Worm (Caenorhabditis elegans): Measurements from ENCODE around the gene inx-11.

The inx-11 gene

ce11 chrV:12506185-12506584 is 19.2 kb downstream of the inx-11 start, which contains the start of gene nlp-46:
Gene nlp-46 (minus strand): TSS chrV:12506285.
- TF ChIP-seq egl-27 (tag; optimal IDR thresholded peaks at IDR 0.05) = no peak
- no peak for TF ChIP-seq nfya-1 (tag; optimal IDR thresholded peaks at IDR 0.05; ENCODE audit: insufficient read depth)
- no peak for TF ChIP-seq ztf-4 (tag; optimal IDR thresholded peaks at IDR 0.05)
- TF ChIP-seq ztf-11 (tag; optimal IDR thresholded peaks at IDR 0.05) = no peak
- TF ChIP-seq snpc-4 (tag; optimal IDR thresholded peaks at IDR 0.05) = no peak
- no peak for TF ChIP-seq elt-1 (tag; optimal IDR thresholded peaks at IDR 0.05)
- TF ChIP-seq unc-39 (tag; optimal IDR thresholded peaks at IDR 0.05) = no peak
- TF ChIP-seq pqm-1 (tag; optimal IDR thresholded peaks at IDR 0.05) = no peak
- no peak for TF ChIP-seq fos-1 (tag; optimal IDR thresholded peaks at IDR 0.05)
- no peak for TF ChIP-seq nhr-76 (tag; optimal IDR thresholded peaks at IDR 0.05)
- TF ChIP-seq nhr-43 (tag; optimal IDR thresholded peaks at IDR 0.05; ENCODE audit: poor library complexity, severe bottlenecking) = no peak
- TF ChIP-seq sea-2 (GFP tag; optimal IDR thresholded peaks at IDR 0.05) = no peak
- no peak for TF ChIP-seq ceh-82 (tag; optimal IDR thresholded peaks at IDR 0.05)
- TF ChIP-seq ceh-16 (tag; optimal IDR thresholded peaks at IDR 0.05) = no peak
- TF ChIP-seq fkh-2 (tag; optimal IDR thresholded peaks at IDR 0.05) = no peak
- TF ChIP-seq R02D3.7 (tag; optimal IDR thresholded peaks at IDR 0.05) = no peak
- TF ChIP-seq ceh-9 (tag; optimal IDR thresholded peaks at IDR 0.05) = no peak
- TF ChIP-seq jun-1 (tag; optimal IDR thresholded peaks at IDR 0.05) = no peak

DNA sequence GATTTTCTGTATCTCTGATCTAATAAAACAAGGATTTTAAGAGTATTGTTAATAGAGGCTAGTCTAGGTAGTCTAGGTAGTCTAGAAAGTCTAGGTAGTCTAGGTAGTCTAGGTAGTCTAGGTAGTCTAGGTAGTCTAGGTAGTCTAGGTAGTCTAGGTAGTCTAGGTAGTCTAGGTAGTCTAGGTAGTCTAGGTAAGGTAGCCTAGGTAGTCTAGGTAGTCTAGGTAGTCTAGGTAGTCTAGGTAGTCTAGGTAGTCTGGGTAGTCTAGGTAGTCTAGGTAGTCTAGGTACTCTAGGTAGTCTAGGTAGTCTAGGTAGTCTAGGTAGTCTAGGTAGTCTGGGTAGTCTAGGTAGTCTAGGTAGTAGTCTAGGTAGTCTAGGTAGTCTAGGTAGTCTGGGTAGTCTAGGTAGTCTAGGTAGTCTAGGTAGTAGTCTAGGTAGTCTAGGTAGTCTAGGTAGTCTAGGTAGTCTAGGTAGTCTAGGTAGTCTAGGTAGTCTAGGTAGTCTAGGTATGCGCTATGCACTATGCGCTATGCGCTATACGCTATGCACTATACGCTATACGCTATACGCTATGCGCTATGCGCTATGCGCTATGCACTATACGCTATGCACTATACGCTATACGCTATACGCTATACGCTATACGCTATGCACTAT is 23.0 kb downstream of the inx-11 start:
- TF ChIP-seq nhr-237 (tag; optimal IDR thresholded peaks at IDR 0.05) (peak; percentile 41), nhr-43 (tag; optimal IDR thresholded peaks at IDR 0.05; ENCODE audit: poor library complexity, severe bottlenecking) (peak; percentile 83)

DNA sequence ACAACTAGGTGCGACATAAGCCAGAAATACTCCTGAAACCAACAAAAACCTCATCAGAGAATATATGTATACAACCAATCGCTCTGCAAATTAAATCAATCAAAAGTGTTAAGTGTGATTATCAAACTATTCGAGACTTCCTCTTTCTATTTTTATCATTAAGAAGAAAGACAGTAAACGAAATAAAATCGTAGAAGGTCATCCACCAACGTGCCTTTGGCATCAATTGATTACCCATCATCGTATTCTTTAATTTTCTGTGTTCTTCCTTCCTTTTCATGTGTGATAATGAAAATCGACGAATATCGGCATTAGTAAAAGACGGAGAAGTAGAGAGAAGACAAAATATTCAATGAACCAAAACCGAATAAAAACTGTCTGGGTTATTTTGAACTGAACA is 24.9 kb downstream of the inx-11 start:
- TF ChIP-seq nhr-23 (tag; optimal IDR thresholded peaks at IDR 0.05) (peak; percentile 15), unc-39 (tag; optimal IDR thresholded peaks at IDR 0.05) (no peak)

DNA sequence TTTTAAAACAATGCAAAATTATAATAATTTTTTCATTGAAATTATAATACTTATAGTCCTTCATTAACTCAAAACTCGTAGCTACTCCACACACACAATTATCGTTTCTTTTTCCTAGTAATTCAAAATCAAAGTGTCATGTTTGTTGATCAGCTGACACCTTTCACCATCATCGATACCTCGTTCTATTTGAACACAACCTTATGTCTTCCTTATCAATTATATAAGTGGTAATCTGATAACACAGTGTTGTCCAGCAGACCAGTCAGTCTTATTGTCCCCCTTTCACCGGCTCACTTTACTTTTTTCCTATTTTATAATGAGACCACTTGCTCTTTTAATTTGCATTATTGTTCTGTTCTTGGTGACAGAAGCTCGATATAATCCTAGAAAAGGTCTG is 25.7 kb downstream of the inx-11 start, which contains the start of the genes T28H10.2 and lgmn-1:
T28H10.2 (minus strand) TSS at position 177 of the 400 bp plus-strand sequence.
lgmn-1 (plus strand) TSS at position 284 of the 400 bp plus-strand sequence.
- TF ChIP-seq pqm-1 (tag; optimal IDR thresholded peaks at IDR 0.05) (peak; percentile 84), nhr-77 (tag; optimal IDR thresholded peaks at IDR 0.05) (no peak), fos-1 (tag; optimal IDR thresholded peaks at IDR 0.05) (no peak), elt-2 (tag; optimal IDR thresholded peaks at IDR 0.05) (peak; percentile 86), snpc-4 (tag; optimal IDR thresholded peaks at IDR 0.05) (peak; percentile 1), nhr-76 (tag; optimal IDR thresholded peaks at IDR 0.05) (no peak), jun-1 (tag; optimal IDR thresholded peaks at IDR 0.05) (peak; percentile 31), daf-12 (tag; optimal IDR thresholded peaks at IDR 0.05) (no peak), pha-4 (tag; optimal IDR thresholded peaks at IDR 0.05) (peak; percentile 53)

ce11 chrV:12513900-12514299 is 26.9 kb downstream of the inx-11 start:
- no peak for TF ChIP-seq lin-39 (tag; optimal IDR thresholded peaks at IDR 0.05)
- TF ChIP-seq elt-2 (tag; optimal IDR thresholded peaks at IDR 0.05) = peak; percentile 57
- TF ChIP-seq nhr-43 (tag; optimal IDR thresholded peaks at IDR 0.05; ENCODE audit: poor library complexity, severe bottlenecking) = peak; percentile 29

DNA sequence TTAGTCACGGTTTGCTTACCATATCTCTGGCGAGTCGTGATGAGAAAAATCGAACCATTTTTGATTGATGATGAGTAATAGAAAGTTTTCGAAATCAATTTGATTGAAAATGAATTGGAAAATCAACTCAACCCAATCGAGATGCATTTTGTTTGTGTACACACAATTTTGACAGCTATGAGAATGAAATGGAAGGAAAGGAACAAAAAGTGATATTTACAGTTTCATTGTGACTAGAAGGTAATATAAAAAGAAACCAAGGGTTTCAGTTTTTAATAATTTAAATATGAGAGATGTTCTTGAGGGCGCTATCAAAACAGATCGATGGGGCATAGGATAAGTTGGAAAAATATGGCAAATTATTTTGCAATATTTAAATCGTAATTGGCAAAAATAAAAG is 30.1 kb downstream of the inx-11 start, which contains the start of gene cal-1:
cal-1 (minus strand) TSS at position 101 of the 400 bp plus-strand sequence.
- TF ChIP-seq nhr-25 (tag; optimal IDR thresholded peaks at IDR 0.05) = no peak
- no peak for TF ChIP-seq lin-39 (tag; optimal IDR thresholded peaks at IDR 0.05)
- no peak for TF ChIP-seq snpc-4 (tag; optimal IDR thresholded peaks at IDR 0.05)
- TF ChIP-seq nhr-28 (tag; optimal IDR thresholded peaks at IDR 0.05) = no peak
- no peak for TF ChIP-seq nhr-12 (tag; optimal IDR thresholded peaks at IDR 0.05)
- TF ChIP-seq nhr-237 (tag; optimal IDR thresholded peaks at IDR 0.05) = no peak
- TF ChIP-seq egl-27 (tag; optimal IDR thresholded peaks at IDR 0.05) = no peak
- no peak for TF ChIP-seq nhr-11 (tag; optimal IDR thresholded peaks at IDR 0.05)
- TF ChIP-seq ztf-4 (tag; optimal IDR thresholded peaks at IDR 0.05) = no peak
- no peak for TF ChIP-seq unc-62 (GFP tag; optimal IDR thresholded peaks at IDR 0.05)
- no peak for TF ChIP-seq fos-1 (tag; optimal IDR thresholded peaks at IDR 0.05)
- TF ChIP-seq nhr-76 (tag; optimal IDR thresholded peaks at IDR 0.05) = no peak
- no peak for TF ChIP-seq mml-1 (tag; optimal IDR thresholded peaks at IDR 0.05)
- no peak for TF ChIP-seq ceh-28 (tag; optimal IDR thresholded peaks at IDR 0.05)
